Worm (Caenorhabditis elegans): ENCODE results near the gene F43G6.16.

- TF ChIP-seq blmp-1 (tag; optimal IDR thresholded peaks at IDR 0.05; ENCODE audit: insufficient read depth) (no peak), ceh-16 (tag; optimal IDR thresholded peaks at IDR 0.05) (no peak), nhr-25 (tag; optimal IDR thresholded peaks at IDR 0.05) (no peak), nhr-237 (tag; optimal IDR thresholded peaks at IDR 0.05) (no peak), nhr-12 (tag; optimal IDR thresholded peaks at IDR 0.05) (no peak), ZK546.5 (tag; optimal IDR thresholded peaks at IDR 0.05) (no peak), snpc-4 (tag; optimal IDR thresholded peaks at IDR 0.05) (no peak), skn-1 (tag; optimal IDR thresholded peaks at IDR 0.05) (no peak), lin-13 (GFP tag; optimal IDR thresholded peaks at IDR 0.05) (no peak), mdl-1 (tag; optimal IDR thresholded peaks at IDR 0.05) (no peak), unc-62 (GFP tag; optimal IDR thresholded peaks at IDR 0.05) (no peak), nhr-129 (tag; optimal IDR thresholded peaks at IDR 0.05) (no peak)
These were observed 8.2 kb downstream of the F43G6.16 start, which contains the start of gene F44E5.1 for ce11 chrII:11774218-11774617.

Data from whole organism, L2 larva.